Worm (Caenorhabditis elegans) whole organism, L1 larva: ENCODE results near the gene dhs-31.
A peak's percentile ranks its signal among the peaks of the same experiment; 100 is the strongest.

ENCODE experiments used
- F16B12.6 ChIP-seq: fragments of 150-350 bp; optimal IDR thresholded peaks from 2 replicates; lab custom pipeline; 2014; ENCODE audit warnings: missing biosample characterization, missing genetic modification characterization
- Y116A8C.19 ChIP-seq: sonication (generic microtip); optimal IDR thresholded peaks from 2 replicates; lab custom pipeline; 2016; ENCODE audit warnings: missing compliant biosample characterization, missing genetic modification characterization, borderline replicate concordance
- aha-1 ChIP-seq: fragments of 150-350 bp; optimal IDR thresholded peaks from 2 replicates; lab custom pipeline; 2014; ENCODE audit warnings: missing biosample characterization, missing genetic modification characterization
- alr-1 ChIP-seq: fragments of 200-800 bp; sonication (Bioruptor generic); optimal IDR thresholded peaks from 2 replicates; lab custom pipeline; 2018; ENCODE audit warnings: borderline replicate concordance, mild to moderate bottlenecking, missing genetic modification characterization, missing compliant biosample characterization
- aly-2 ChIP-seq: fragments of 150-350 bp; optimal IDR thresholded peaks from 2 replicates; lab custom pipeline; 2014; ENCODE audit warnings: missing biosample characterization, missing genetic modification characterization
- blmp-1 ChIP-seq: fragments of 150-350 bp; optimal IDR thresholded peaks from 2 replicates; lab custom pipeline; 2014; ENCODE audit warnings: missing biosample characterization, missing genetic modification characterization
- ceh-63 ChIP-seq: fragments of 200-800 bp; sonication (Bioruptor generic); optimal IDR thresholded peaks from 2 replicates; lab custom pipeline; 2018; ENCODE audit warnings: mild to moderate bottlenecking, missing genetic modification characterization, missing compliant biosample characterization
- ceh-8 ChIP-seq: fragments of 200-800 bp; sonication (Bioruptor generic); optimal IDR thresholded peaks from 2 replicates; lab custom pipeline; 2018; ENCODE audit warnings: mild to moderate bottlenecking, missing genetic modification characterization, moderate library complexity, missing compliant biosample characterization
- ceh-88 ChIP-seq: fragments of 200-800 bp; sonication (Bioruptor generic); IDR thresholded peaks from 2 replicates; pipeline ENCODE4 v1.3.6; 2022; ENCODE audit warnings: missing genetic modification characterization, missing compliant biosample characterization
- ceh-90 ChIP-seq: sonication (generic microtip); optimal IDR thresholded peaks from 2 replicates; lab custom pipeline; 2016; ENCODE audit warnings: missing genetic modification characterization, missing compliant biosample characterization
- dpl-1 ChIP-seq, 3 experiments: fragments of 150-350 bp in 2 of 3; sonication (generic microtip) in 1 of 3; optimal IDR thresholded peaks; 2 replicates each; lab custom pipeline; 2014 to 2017; ENCODE audit warnings: missing biosample characterization in 3 of 3, missing genetic modification characterization in 3 of 3, missing genetic modification reagents in 3 of 3
- efl-1 ChIP-seq, 4 experiments: fragments of 150-350 bp; optimal IDR thresholded peaks in 3 of 4; peaks in 1 of 4; 1 replicate in 1 of 4; 2 replicates in 3 of 4; lab custom pipeline; 2014; ENCODE audit warnings: missing biosample characterization in 2 of 4, missing genetic modification characterization in 2 of 4, missing genetic modification reagents in 2 of 4
- egl-13 ChIP-seq: sonication (generic microtip); optimal IDR thresholded peaks from 2 replicates; lab custom pipeline; 2016; ENCODE audit warnings: missing genotype, missing genetic modification reagents, missing genetic modification characterization, missing compliant biosample characterization
- elt-2 ChIP-seq: sonication (generic microtip); optimal IDR thresholded peaks from 2 replicates; lab custom pipeline; 2016; ENCODE audit warnings: missing genetic modification characterization, mild to moderate bottlenecking, inconsistent platforms, missing compliant biosample characterization, missing genetic modification reagents
- ets-5 ChIP-seq: fragments of 200-800 bp; sonication (Bioruptor generic); IDR thresholded peaks from 2 replicates; pipeline ENCODE4 v1.3.6; 2022; ENCODE audit warnings: missing genetic modification characterization, missing compliant biosample characterization
- fkh-10 ChIP-seq: sonication (generic microtip); optimal IDR thresholded peaks from 2 replicates; lab custom pipeline; 2017; ENCODE audit warnings: missing biosample characterization, missing genetic modification reagents, missing genetic modification characterization
- fos-1 ChIP-seq: fragments of 150-350 bp; optimal IDR thresholded peaks from 2 replicates; lab custom pipeline; 2014; ENCODE audit warnings: missing biosample characterization, missing genetic modification characterization
- grh-1 ChIP-seq: fragments of 200-800 bp; sonication (Bioruptor generic); IDR thresholded peaks from 2 replicates; pipeline ENCODE4 v1.3.6; 2022; ENCODE audit warnings: missing genetic modification reagents, missing genetic modification characterization, missing compliant biosample characterization
- hlh-17 ChIP-seq: fragments of 200-800 bp; sonication (Bioruptor generic); optimal IDR thresholded peaks from 2 replicates; lab custom pipeline; 2018; ENCODE audit warnings: missing genetic modification characterization, mild to moderate bottlenecking, missing compliant biosample characterization, moderate library complexity, borderline replicate concordance
- hlh-4 ChIP-seq: sonication (generic microtip); optimal IDR thresholded peaks from 2 replicates; lab custom pipeline; 2016; ENCODE audit warnings: mild to moderate bottlenecking, missing genetic modification characterization, missing compliant biosample characterization
- hpl-2 ChIP-seq: fragments of 150-350 bp; optimal IDR thresholded peaks from 2 replicates; lab custom pipeline; 2014; ENCODE audit warnings: missing biosample characterization, missing genetic modification reagents, missing genetic modification characterization
- irx-1 ChIP-seq: sonication (generic microtip); optimal IDR thresholded peaks from 2 replicates; lab custom pipeline; 2016; ENCODE audit warnings: missing genetic modification characterization, missing compliant biosample characterization
- lin-13 ChIP-seq: fragments of 150-350 bp; optimal IDR thresholded peaks from 2 replicates; lab custom pipeline; 2014; ENCODE audit warnings: missing biosample characterization, missing genetic modification reagents, missing genetic modification characterization
- lin-14 ChIP-seq: fragments of 200-800 bp; sonication (Bioruptor generic); optimal IDR thresholded peaks from 2 replicates; lab custom pipeline; 2018; ENCODE audit warnings: mild to moderate bottlenecking, missing genetic modification characterization, moderate library complexity, missing compliant biosample characterization
- lin-35 ChIP-seq, 2 experiments: fragments of 150-350 bp; optimal IDR thresholded peaks; 2 replicates each; lab custom pipeline; 2014; ENCODE audit warnings: missing biosample characterization in 2 of 2, missing genetic modification characterization in 2 of 2, missing genetic modification reagents in 2 of 2
- lin-39 ChIP-seq: fragments of 150-350 bp; optimal IDR thresholded peaks from 2 replicates; lab custom pipeline; 2014; ENCODE audit warnings: missing biosample characterization, missing genetic modification reagents, missing genetic modification characterization
- nhr-11 ChIP-seq: fragments of 150-350 bp; optimal IDR thresholded peaks from 2 replicates; lab custom pipeline; 2014; ENCODE audit warnings: missing biosample characterization, missing genetic modification characterization
- nhr-12 ChIP-seq: sonication (generic microtip); optimal IDR thresholded peaks from 2 replicates; lab custom pipeline; 2017; ENCODE audit warnings: missing biosample characterization, missing genetic modification characterization
- nhr-19 ChIP-seq: fragments of 200-800 bp; sonication (Bioruptor generic); conservative IDR thresholded peaks from 2 replicates; pipeline ENCODE4 v1.3.6; 2022; ENCODE audit warnings: missing genetic modification characterization, missing compliant biosample characterization
- nhr-71 ChIP-seq: sonication (generic microtip); optimal IDR thresholded peaks from 2 replicates; lab custom pipeline; 2016; ENCODE audit warnings: mild to moderate bottlenecking, missing genetic modification characterization, moderate library complexity, missing compliant biosample characterization
- nhr-76 ChIP-seq: sonication (generic microtip); optimal IDR thresholded peaks from 2 replicates; lab custom pipeline; 2017; ENCODE audit warnings: missing biosample characterization, missing genetic modification characterization
- nhr-77 ChIP-seq: fragments of 150-350 bp; optimal IDR thresholded peaks from 2 replicates; lab custom pipeline; 2014; ENCODE audit warnings: missing biosample characterization, missing genetic modification characterization
- rnt-1 ChIP-seq: sonication (generic microtip); optimal IDR thresholded peaks from 2 replicates; lab custom pipeline; 2016; ENCODE audit warnings: mild to moderate bottlenecking, missing genetic modification characterization, moderate library complexity, missing compliant biosample characterization
- sup-37 ChIP-seq: fragments of 200-800 bp; sonication (Bioruptor generic); optimal IDR thresholded peaks from 2 replicates; lab custom pipeline; 2018; ENCODE audit warnings: mild to moderate bottlenecking, missing genetic modification characterization, missing compliant biosample characterization
- tlp-1 ChIP-seq: fragments of 150-350 bp; optimal IDR thresholded peaks from 2 replicates; lab custom pipeline; 2014; ENCODE audit warnings: missing biosample characterization, missing genetic modification characterization
- unc-30 ChIP-seq: sonication (generic microtip); optimal IDR thresholded peaks from 2 replicates; lab custom pipeline; 2017; ENCODE audit warnings: missing biosample characterization, missing genetic modification characterization
- zag-1 ChIP-seq: fragments of 150-350 bp; optimal IDR thresholded peaks from 2 replicates; lab custom pipeline; 2014; ENCODE audit warnings: missing biosample characterization, missing genetic modification characterization

Gene dhs-31

DNA sequence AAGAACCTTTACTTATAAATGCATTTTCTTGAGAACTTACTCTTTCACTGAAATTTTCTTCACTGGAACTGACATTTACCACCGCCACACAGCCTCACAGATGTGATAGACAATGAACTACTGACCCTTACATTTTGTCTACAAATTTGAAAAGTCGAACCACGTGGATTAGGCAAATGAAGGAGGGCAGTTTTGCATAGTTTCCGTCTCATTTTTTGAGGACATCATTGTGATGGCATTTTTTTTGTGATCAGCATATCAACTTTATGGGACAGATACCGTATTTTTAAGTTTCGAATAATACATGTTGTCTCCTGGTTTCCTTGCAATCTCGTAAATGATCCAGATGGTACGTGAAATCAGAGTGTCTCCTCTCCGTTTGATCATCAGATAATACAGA, 31.8 kb upstream of the dhs-31 start, which contains the start of gene W01B6.3:
TSS of gene W01B6.3 (minus strand) at position 101 of the 400 bp plus-strand sequence.
- no peak for TF ChIP-seq hlh-4 (tag; lab: Kevin White, UChicago)

DNA sequence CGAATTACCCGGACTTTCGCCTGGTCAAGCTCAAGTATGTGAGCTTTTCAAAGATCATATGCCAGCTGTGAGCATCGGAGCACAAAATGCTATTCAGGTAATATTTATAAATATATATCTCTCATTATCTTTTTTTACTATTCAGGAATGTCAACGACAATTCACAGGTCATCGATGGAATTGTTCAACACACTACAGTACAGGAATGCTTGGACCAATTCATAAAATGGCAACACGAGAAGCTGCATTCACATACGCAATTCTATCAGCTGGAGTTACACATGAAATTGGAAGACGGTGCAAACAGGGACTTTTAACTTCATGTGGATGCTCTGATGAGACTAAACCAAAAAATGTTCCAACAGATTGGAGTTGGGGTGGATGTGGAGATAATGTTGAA, 27.6 kb upstream of the dhs-31 start:
- TF ChIP-seq alr-1 (tag; lab: Kevin White, UChicago) (no peak), nhr-76 (tag; lab: Kevin White, UChicago) (no peak), sup-37 (GFP tag; lab: Kevin White, UChicago) (no peak), blmp-1 (tag; lab: Kevin White, UChicago) (no peak), F16B12.6 (tag; lab: Kevin White, UChicago) (no peak), hlh-17 (GFP tag; lab: Kevin White, UChicago) (no peak), ceh-88 (no peak)

DNA sequence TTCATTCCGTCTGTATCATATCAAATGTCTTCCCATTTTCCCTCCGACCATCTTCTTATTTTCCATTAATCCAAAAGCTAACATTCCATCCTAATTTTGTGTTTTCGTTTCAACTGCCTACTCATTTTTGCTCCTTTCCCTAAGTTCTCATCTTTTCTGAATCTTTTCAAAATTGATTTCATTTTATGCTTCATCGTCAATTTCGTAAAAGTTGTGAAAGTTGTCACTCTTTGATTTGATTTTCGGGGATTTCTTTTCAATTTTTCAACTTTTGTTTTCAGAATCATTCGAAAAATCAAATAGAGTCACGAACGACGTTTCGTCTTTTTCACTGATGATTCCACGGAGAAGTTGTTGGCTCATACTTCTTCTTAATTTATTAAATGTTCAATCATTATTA, 26.8 kb upstream of the dhs-31 start, which contains the start of gene cwn-2:
TSS of gene cwn-2 (plus strand) at position 276 of the 400 bp plus-strand sequence.
- TF ChIP-seq nhr-77 (tag; lab: Kevin White, UChicago): no peak
- TF ChIP-seq ceh-8 (GFP tag; lab: Kevin White, UChicago): no peak
- TF ChIP-seq fkh-10: peak; percentile 86
- no peak for TF ChIP-seq lin-13 (GFP tag; lab: Kevin White, UChicago)
- no peak for TF ChIP-seq grh-1
- TF ChIP-seq nhr-11 (tag; lab: Kevin White, UChicago): no peak
- no peak for TF ChIP-seq ceh-63 (GFP tag; lab: Kevin White, UChicago)
- no peak for TF ChIP-seq rnt-1
- no peak for TF ChIP-seq efl-1 (optimal IDR thresholded peaks at IDR 0.05; lab: Kevin White, UChicago)
- peak in 1 of 2 experiments; percentile 91 for TF ChIP-seq efl-1 (GFP tag; optimal IDR thresholded peaks at IDR 0.05 in 1 of 2; lab: Kevin White, UChicago)
- no peak for TF ChIP-seq Y116A8C.19 (tag; lab: Kevin White, UChicago)
- TF ChIP-seq hpl-2 (GFP tag; lab: Kevin White, UChicago): no peak
- TF ChIP-seq blmp-1 (tag; lab: Kevin White, UChicago): no peak
- TF ChIP-seq ets-5 (GFP tag; lab: Robert Waterston, UW): no peak
- no peak for TF ChIP-seq nhr-71 (tag; lab: Kevin White, UChicago)
- TF ChIP-seq unc-30 (tag; lab: Kevin White, UChicago): no peak
- no peak for TF ChIP-seq ceh-88
- TF ChIP-seq lin-35 (GFP tag; optimal IDR thresholded peaks at IDR 0.05; lab: Kevin White, UChicago): no peak

DNA sequence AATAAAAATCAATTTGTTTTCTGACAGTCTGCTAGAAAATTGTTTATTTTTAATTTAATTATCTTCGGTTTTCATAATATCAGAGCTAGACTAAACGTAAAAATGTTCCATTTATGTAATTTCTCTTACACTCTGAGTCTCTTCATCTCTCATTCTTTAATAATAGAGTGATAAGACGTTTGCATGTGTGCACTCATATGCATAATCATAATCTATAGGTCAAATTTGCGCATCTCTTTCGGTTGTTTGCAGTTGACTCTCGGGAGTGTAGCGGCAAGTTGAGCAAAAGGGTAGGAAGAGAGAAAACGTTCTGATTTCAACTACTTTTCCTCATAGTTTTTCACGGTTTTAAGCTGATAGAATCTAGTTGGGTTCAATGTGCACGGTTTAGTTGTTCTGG, 25.8 kb upstream of the dhs-31 start:
- no peak for TF ChIP-seq nhr-19 (GFP tag; lab: Robert Waterston, UW)
- TF ChIP-seq elt-2 (tag; lab: Kevin White, UChicago): peak; percentile 22
- TF ChIP-seq ceh-90 (tag; lab: Kevin White, UChicago): no peak

DNA sequence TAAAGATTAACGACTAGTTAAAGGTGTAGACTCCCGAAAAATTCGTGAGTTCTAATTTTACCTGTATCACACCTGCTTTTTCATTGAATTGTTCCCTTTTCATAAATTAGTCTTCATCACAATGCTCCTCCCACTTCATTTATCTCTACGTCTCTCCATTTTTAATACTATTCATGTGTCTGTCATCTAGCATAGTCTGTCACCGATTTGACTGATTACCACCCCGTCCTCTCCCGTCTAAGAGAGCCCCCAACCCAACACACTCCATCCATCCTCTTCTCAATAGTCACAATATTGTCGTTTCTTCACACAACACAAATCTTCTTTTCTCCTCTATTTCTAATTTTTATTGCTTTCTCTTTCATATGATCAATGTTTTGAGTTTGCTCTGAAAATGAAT, 24.5 kb upstream of the dhs-31 start:
- no peak for TF ChIP-seq nhr-12 (tag; lab: Kevin White, UChicago)
- TF ChIP-seq dpl-1 (GFP tag; optimal IDR thresholded peaks at IDR 0.05; lab: Kevin White, UChicago): no peak
- no peak for TF ChIP-seq grh-1
- no peak for TF ChIP-seq rnt-1
- no peak for TF ChIP-seq efl-1 (optimal IDR thresholded peaks at IDR 0.05; lab: Kevin White, UChicago)
- TF ChIP-seq efl-1 (GFP tag; optimal IDR thresholded peaks at IDR 0.05 in 1 of 2; lab: Kevin White, UChicago): no peak
- no peak for TF ChIP-seq zag-1
- TF ChIP-seq egl-13: no peak
- TF ChIP-seq tlp-1 (tag; lab: Kevin White, UChicago): no peak
- TF ChIP-seq nhr-11 (tag; lab: Kevin White, UChicago): no peak
- TF ChIP-seq lin-39 (tag; lab: Kevin White, UChicago): peak; percentile 62
- no peak for TF ChIP-seq aly-2 (tag; lab: Kevin White, UChicago)
- no peak for TF ChIP-seq aha-1 (tag; lab: Kevin White, UChicago)
- TF ChIP-seq irx-1 (tag; lab: Kevin White, UChicago): no peak
- TF ChIP-seq fos-1: no peak
- TF ChIP-seq lin-14 (GFP tag; lab: Kevin White, UChicago): peak; percentile 52
